Fruit fly (Drosophila melanogaster) whole organism, embryonic: ENCODE measurements around the gene CG42553.
A peak's percentile ranks its signal among the peaks of the same experiment; 100 is the strongest.

Source experiments
- Aef1 ChIP-seq: fragments of 200-800 bp; sonication (Bioruptor generic); IDR thresholded peaks from 3 replicates; pipeline ENCODE4 v1.3.6; 2022; ENCODE audit warnings: missing biosample characterization, missing genetic modification characterization
- Antp ChIP-seq: fragments of 200-800 bp; sonication (Bioruptor generic); optimal IDR thresholded peaks from 3 replicates; lab custom pipeline; 2016; ENCODE audit warnings: missing biosample characterization, missing genetic modification characterization
- CG10267 ChIP-seq: fragments of 200-800 bp; sonication (Bioruptor generic); optimal IDR thresholded peaks from 2 replicates; lab custom pipeline; 2018; ENCODE audit warnings: missing biosample characterization, mild to moderate bottlenecking, missing genetic modification characterization, moderate library complexity
- CG12299 ChIP-seq: fragments of 200-800 bp; sonication (Bioruptor generic); optimal IDR thresholded peaks from 2 replicates; lab custom pipeline; 2018; ENCODE audit warnings: missing biosample characterization, mild to moderate bottlenecking, missing genetic modification characterization
- CG14441 ChIP-seq: fragments of 200-800 bp; sonication (Bioruptor generic); IDR thresholded peaks from 2 replicates; pipeline ENCODE4 v1.3.6; 2022; ENCODE audit warnings: missing biosample characterization, missing genetic modification characterization
- CG14667 ChIP-seq: fragments of 200-800 bp; sonication (Bioruptor generic); IDR thresholded peaks from 2 replicates; pipeline ENCODE4 v1.3.6; 2022; ENCODE audit warnings: missing biosample characterization, missing genetic modification characterization
- CG15696 ChIP-seq: fragments of 200-800 bp; sonication (Bioruptor generic); optimal IDR thresholded peaks from 2 replicates; lab custom pipeline; 2019; ENCODE audit warnings: missing biosample characterization, mild to moderate bottlenecking, missing genetic modification characterization, moderate library complexity
- CG17612 ChIP-seq: fragments of 200-800 bp; sonication (Bioruptor generic); IDR thresholded peaks from 2 replicates; pipeline ENCODE4 v1.3.6; 2022; ENCODE audit warnings: missing biosample characterization, missing genetic modification characterization
- CG18262 ChIP-seq: fragments of 200-800 bp; optimal IDR thresholded peaks from 3 replicates; lab custom pipeline; 2019; ENCODE audit warnings: missing biosample characterization, mild to moderate bottlenecking, missing genetic modification characterization, moderate library complexity
- CG2712 ChIP-seq: fragments of 200-800 bp; optimal IDR thresholded peaks from 3 replicates; lab custom pipeline; 2019; ENCODE audit warnings: missing biosample characterization, mild to moderate bottlenecking, missing genetic modification characterization, moderate library complexity
- CG4854 ChIP-seq: fragments of 200-800 bp; sonication (Bioruptor generic); optimal IDR thresholded peaks from 2 replicates; lab custom pipeline; 2016; ENCODE audit warnings: missing biosample characterization, missing genetic modification characterization, inconsistent platforms
- CG6683 ChIP-seq: fragments of 200-800 bp; sonication (Bioruptor generic); optimal IDR thresholded peaks from 2 replicates; lab custom pipeline; 2017; ENCODE audit warnings: missing biosample characterization, mild to moderate bottlenecking, missing genetic modification characterization, missing genetic modification reagents
- CG6854 ChIP-seq: fragments of 200-800 bp; sonication (Bioruptor generic); optimal IDR thresholded peaks from 3 replicates; lab custom pipeline; 2017; ENCODE audit warnings: missing biosample characterization, mild to moderate bottlenecking, missing genetic modification characterization
- CG7963 ChIP-seq: fragments of 200-800 bp; sonication (Bioruptor generic); IDR thresholded peaks from 3 replicates; pipeline ENCODE4 v1.3.6; 2022; ENCODE audit warnings: missing biosample characterization, missing genetic modification characterization; ENCODE audit not compliant: partially characterized antibody
- CG8924 ChIP-seq: fragments of 200-800 bp; optimal IDR thresholded peaks from 3 replicates; lab custom pipeline; 2019; ENCODE audit warnings: missing biosample characterization, mild to moderate bottlenecking, missing genetic modification characterization, moderate library complexity
- CG8944 ChIP-seq: fragments of 200-800 bp; sonication (Bioruptor generic); optimal IDR thresholded peaks from 3 replicates; lab custom pipeline; 2016; ENCODE audit warnings: missing biosample characterization, missing genetic modification characterization
- CG9215 ChIP-seq: fragments of 200-800 bp; sonication (Bioruptor generic); IDR thresholded peaks from 2 replicates; pipeline ENCODE4 v1.3.6; 2022; ENCODE audit warnings: missing biosample characterization, missing genetic modification characterization
- D19A ChIP-seq: fragments of 200-800 bp; optimal IDR thresholded peaks from 3 replicates; lab custom pipeline; 2019; ENCODE audit warnings: missing biosample characterization, mild to moderate bottlenecking, missing genetic modification characterization, moderate library complexity
- Dek ChIP-seq: fragments of 200-800 bp; sonication (Bioruptor generic); optimal IDR thresholded peaks from 3 replicates; lab custom pipeline; 2019; ENCODE audit warnings: missing biosample characterization, mild to moderate bottlenecking, missing genetic modification characterization, moderate library complexity
- HLH54F ChIP-seq: fragments of 200-800 bp; sonication (Bioruptor generic); optimal IDR thresholded peaks from 3 replicates; lab custom pipeline; 2016; ENCODE audit warnings: missing biosample characterization, missing genetic modification characterization
- Med ChIP-seq: fragments of 200-800 bp; sonication (Bioruptor generic); peaks from one replicate; lab custom pipeline; 2016; ENCODE audit warnings: missing biosample characterization, missing genetic modification characterization, mild to moderate bottlenecking, inconsistent platforms, moderate library complexity
- Mes4 ChIP-seq: fragments of 200-800 bp; sonication (Bioruptor generic); optimal IDR thresholded peaks from 2 replicates; lab custom pipeline; 2016; ENCODE audit warnings: missing biosample characterization, missing genetic modification characterization
- Nf-YC ChIP-seq: fragments of 200-800 bp; optimal IDR thresholded peaks from 3 replicates; lab custom pipeline; 2019; ENCODE audit warnings: missing biosample characterization, mild to moderate bottlenecking, missing genetic modification characterization, moderate library complexity
- Oli ChIP-seq: fragments of 200-800 bp; sonication (Bioruptor generic); optimal IDR thresholded peaks from 2 replicates; lab custom pipeline; 2018; ENCODE audit warnings: missing biosample characterization, mild to moderate bottlenecking, missing genetic modification characterization, moderate library complexity
- Sry-δ ChIP-seq: fragments of 200-800 bp; sonication (Bioruptor generic); optimal IDR thresholded peaks from 2 replicates; lab custom pipeline; 2016; ENCODE audit warnings: missing biosample characterization, missing genetic modification characterization
- Ssrp ChIP-seq: fragments of 200-800 bp; sonication (Bioruptor generic); optimal IDR thresholded peaks from 2 replicates; lab custom pipeline; 2018; ENCODE audit warnings: missing biosample characterization, mild to moderate bottlenecking, missing genetic modification characterization, moderate library complexity
- bab2 ChIP-seq: fragments of 200-800 bp; sonication (Bioruptor generic); optimal IDR thresholded peaks from 2 replicates; lab custom pipeline; 2016; ENCODE audit warnings: missing biosample characterization, missing genetic modification characterization
- bcd ChIP-seq: fragments of 200-800 bp; sonication (Bioruptor generic); optimal IDR thresholded peaks from 2 replicates; lab custom pipeline; 2017; ENCODE audit warnings: missing biosample characterization, mild to moderate bottlenecking, missing genetic modification characterization
- btn ChIP-seq: fragments of 200-800 bp; sonication (Bioruptor generic); optimal IDR thresholded peaks from 2 replicates; lab custom pipeline; 2016; ENCODE audit warnings: missing biosample characterization, missing genetic modification characterization
- caup ChIP-seq: fragments of 200-800 bp; sonication (Bioruptor generic); optimal IDR thresholded peaks from 3 replicates; lab custom pipeline; 2017; ENCODE audit warnings: missing biosample characterization, mild to moderate bottlenecking, missing genetic modification characterization, moderate library complexity; ENCODE audit not compliant: severe bottlenecking
- ewg ChIP-seq: fragments of 200-800 bp; sonication (Bioruptor generic); optimal IDR thresholded peaks from 3 replicates; lab custom pipeline; 2017; ENCODE audit warnings: mild to moderate bottlenecking, missing biosample characterization, missing genetic modification reagents, missing genetic modification characterization
- fd64A ChIP-seq: fragments of 200-800 bp; sonication (Bioruptor generic); optimal IDR thresholded peaks from 3 replicates; lab custom pipeline; 2018; ENCODE audit warnings: missing biosample characterization, mild to moderate bottlenecking, missing genetic modification characterization
- fd96Cb ChIP-seq: fragments of 200-800 bp; sonication (Bioruptor generic); optimal IDR thresholded peaks from 2 replicates; lab custom pipeline; 2018; ENCODE audit warnings: missing biosample characterization, mild to moderate bottlenecking, missing genetic modification characterization, moderate library complexity
- fru ChIP-seq: fragments of >200 bp; optimal IDR thresholded peaks from 2 replicates; lab custom pipeline; 2017
- gcm ChIP-seq: fragments of 200-800 bp; sonication (Bioruptor generic); optimal IDR thresholded peaks from 2 replicates; lab custom pipeline; 2019; ENCODE audit warnings: missing biosample characterization, mild to moderate bottlenecking, missing genetic modification characterization, moderate library complexity
- lbe ChIP-seq: fragments of 200-800 bp; sonication (Bioruptor generic); optimal IDR thresholded peaks from 2 replicates; lab custom pipeline; 2016; ENCODE audit warnings: missing biosample characterization, mild to moderate bottlenecking, missing genetic modification characterization
- lola ChIP-seq, 3 experiments: fragments of >200 bp in 2 of 3; fragments of 200-800 bp in 1 of 3; sonication (Bioruptor generic) in 1 of 3; optimal IDR thresholded peaks; 2 replicates each; lab custom pipeline; 2017 to 2019; ENCODE audit warnings: missing biosample characterization in 3 of 3, missing genetic modification characterization in 3 of 3, mild to moderate bottlenecking in 1 of 3, moderate library complexity in 1 of 3
- mam ChIP-seq: fragments of 200-800 bp; sonication (Bioruptor generic); optimal IDR thresholded peaks from 3 replicates; lab custom pipeline; 2016; ENCODE audit warnings: missing biosample characterization, missing genetic modification characterization
- oc ChIP-seq: fragments of 200-800 bp; sonication (Bioruptor generic); optimal IDR thresholded peaks from 2 replicates; lab custom pipeline; 2018; ENCODE audit warnings: missing biosample characterization, mild to moderate bottlenecking, missing genetic modification characterization, moderate library complexity
- pan ChIP-seq, 4 experiments: fragments of >200 bp in 3 of 4; fragments of 200-800 bp in 1 of 4; sonication (Bioruptor generic) in 1 of 4; optimal IDR thresholded peaks in 3 of 4; IDR thresholded peaks in 1 of 4; 2 replicates each; pipeline versions ENCODE4 v1.3.6 to Lab custom; 2017 to 2022; ENCODE audit warnings: missing biosample characterization in 2 of 4, missing genetic modification characterization in 2 of 4, mixed read lengths in 1 of 4
- peb ChIP-seq: fragments of 200-800 bp; sonication (Bioruptor generic); IDR thresholded peaks from 2 replicates; pipeline ENCODE4 v1.3.6; 2022; ENCODE audit warnings: missing biosample characterization, missing genetic modification characterization
- phol ChIP-seq: fragments of 200-800 bp; sonication (Bioruptor generic); optimal IDR thresholded peaks from 3 replicates; lab custom pipeline; 2018; ENCODE audit warnings: missing biosample characterization, mild to moderate bottlenecking, missing genetic modification characterization, moderate library complexity
- pnt ChIP-seq: fragments of 200-800 bp; sonication (Bioruptor generic); optimal IDR thresholded peaks from 3 replicates; lab custom pipeline; 2016; ENCODE audit warnings: missing biosample characterization, missing genetic modification characterization
- pros ChIP-seq: fragments of 200-800 bp; sonication (Bioruptor generic); optimal IDR thresholded peaks from 3 replicates; lab custom pipeline; 2019; ENCODE audit warnings: missing biosample characterization, mild to moderate bottlenecking, missing genetic modification characterization, moderate library complexity
- ssp ChIP-seq: fragments of 200-800 bp; sonication (Bioruptor generic); IDR thresholded peaks from 2 replicates; pipeline ENCODE4 v1.3.6; 2022; ENCODE audit warnings: missing biosample characterization, missing genetic modification characterization
- ttk ChIP-seq: fragments of 200-800 bp; sonication (Bioruptor generic); IDR thresholded peaks from 2 replicates; pipeline ENCODE4 v2.1.2; 2022; ENCODE audit warnings: missing biosample characterization, missing genetic modification characterization
- twi ChIP-seq: fragments of 200-800 bp; optimal IDR thresholded peaks from 2 replicates; lab custom pipeline; 2019; ENCODE audit warnings: missing biosample characterization, mild to moderate bottlenecking, missing genetic modification characterization, moderate library complexity
- tx ChIP-seq: fragments of 200-800 bp; sonication (Bioruptor generic); optimal IDR thresholded peaks from 2 replicates; lab custom pipeline; 2016; ENCODE audit warnings: missing biosample characterization, missing genetic modification characterization
- unpg ChIP-seq: fragments of 200-800 bp; sonication (Bioruptor generic); optimal IDR thresholded peaks from 3 replicates; lab custom pipeline; 2018; ENCODE audit warnings: missing biosample characterization, mild to moderate bottlenecking, missing genetic modification characterization, moderate library complexity

Gene CG42553

DNA sequence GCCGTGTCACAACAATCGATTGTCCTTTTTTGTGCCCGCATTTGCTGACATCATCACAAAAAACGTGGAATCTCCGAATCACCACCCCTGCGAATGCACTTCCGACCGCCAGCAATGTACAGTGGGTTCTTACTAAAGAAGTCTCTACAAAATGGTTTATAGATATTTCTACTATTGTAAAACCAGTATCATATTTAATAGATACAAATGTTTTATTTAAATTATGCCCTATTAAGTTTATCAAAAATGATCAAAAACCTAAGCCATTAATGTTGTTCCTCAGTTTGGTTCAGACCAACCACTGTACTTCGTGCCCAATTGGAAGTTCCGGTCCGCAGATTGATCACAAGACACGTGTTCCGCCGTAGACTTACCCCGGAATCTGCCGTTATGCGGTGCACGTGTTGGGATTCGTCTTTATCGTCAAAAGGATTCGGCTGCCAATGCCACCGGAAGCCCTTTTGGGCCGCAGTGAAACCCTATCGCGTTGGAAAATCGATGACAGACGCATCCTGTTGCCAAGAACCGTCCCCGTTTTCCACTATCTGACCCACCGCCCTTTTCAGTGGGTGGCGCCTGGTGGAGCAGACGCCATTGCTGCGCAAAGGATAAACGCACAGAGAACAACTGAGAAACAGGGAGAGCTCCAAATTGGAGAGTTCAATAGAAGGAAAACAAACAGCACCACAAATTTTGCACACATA, 29.2 kb upstream of the CG42553 start (continued):
- TF ChIP-seq pros (GFP tag; lab: Kevin White, UChicago) (no peak), CG2712 (tag; lab: Kevin White, UChicago) (peak; percentile 67), D19A (tag; lab: Kevin White, UChicago) (peak; percentile 47), Ssrp (tag; lab: Kevin White, UChicago) (peak; percentile 23), unpg (GFP tag; lab: Kevin White, UChicago) (peak; percentile 49), CG6683 (GFP tag; lab: Kevin White, UChicago) (no peak), gcm (peak; percentile 71), bcd (no peak), caup (peak; percentile 3), HLH54F (GFP tag; lab: Kevin White, UChicago) (no peak), fd64A (GFP tag; lab: Kevin White, UChicago) (no peak), Antp (GFP tag; lab: Kevin White, UChicago) (no peak), phol (tag; lab: Kevin White, UChicago) (peak; percentile 42), bab2 (GFP tag; lab: Kevin White, UChicago) (no peak), CG10267 (tag; lab: Kevin White, UChicago) (peak; percentile 29), pan (optimal IDR thresholded peaks at IDR 0.05; lab: Kevin White, UChicago) (no peak), pan (GFP tag; optimal IDR thresholded peaks at IDR 0.05 in 1 of 2, IDR thresholded peaks at IDR 0.05 in 1 of 2) (peak in 1 of 2 experiments; percentile 46), ewg (GFP tag; lab: Kevin White, UChicago) (peak; percentile 39), ttk (GFP tag; lab: Robert Waterston, UW) (0 out of 2 replicates have a peak, but pooled peaks have one; percentile 17), btn (GFP tag; lab: Kevin White, UChicago) (no peak), CG7963 (GFP tag; lab: Robert Waterston, UW) (no peak), Med (peak; percentile 28), lola (GFP tag; optimal IDR thresholded peaks at IDR 0.05; lab: Kevin White, UChicago) (peak in 1 of 3 experiments; percentile 53), twi (tag; lab: Kevin White, UChicago) (peak; percentile 7), Dek (tag; lab: Kevin White, UChicago) (no peak), CG12299 (tag; lab: Kevin White, UChicago) (no peak), fd96Cb (tag; lab: Kevin White, UChicago) (no peak), fru (lab: Kevin White, UChicago) (no peak), mam (GFP tag; lab: Kevin White, UChicago) (no peak), CG17612 (GFP tag; lab: Robert Waterston, UW) (no peak), Nf-YC (tag; lab: Kevin White, UChicago) (peak; percentile 15), CG9215 (no peak), ssp (GFP tag; lab: Robert Waterston, UW) (0 out of 2 replicates have a peak, but pooled peaks have one; percentile 9), CG14441 (GFP tag; lab: Robert Waterston, UW) (no peak), Oli (tag; lab: Kevin White, UChicago) (peak; percentile 39), CG18262 (tag; lab: Kevin White, UChicago) (peak; percentile 70), oc (tag; lab: Kevin White, UChicago) (no peak), Aef1 (GFP tag; lab: Robert Waterston, UW) (no peak), CG14667 (GFP tag; lab: Robert Waterston, UW) (no peak), Mes4 (GFP tag; lab: Kevin White, UChicago) (no peak), CG6854 (no peak), CG4854 (GFP tag; lab: Kevin White, UChicago) (no peak), CG8924 (tag; lab: Kevin White, UChicago) (peak; percentile 1), CG8944 (GFP tag; lab: Kevin White, UChicago) (no peak), pnt (GFP tag; lab: Kevin White, UChicago) (no peak), Sry-δ (no peak), tx (no peak), lbe (no peak), peb (GFP tag; lab: Robert Waterston, UW) (peak; percentile 42; the same call in 1 of the 2 replicates), CG15696 (no peak)
